Worm (Caenorhabditis elegans): ENCODE data around the gene F54E7.6.

Gene F54E7.6

ce11 chrIII:5656941-5657340, 3.9 kb downstream of the F54E7.6 start, which contains the start of gene sdz-21:
Gene sdz-21, minus strand, starts transcription at chrIII:5657041.
- no peak for TF ChIP-seq nhr-12 (tag; optimal IDR thresholded peaks at IDR 0.05)
- no peak for TF ChIP-seq zip-8 (tag; optimal IDR thresholded peaks at IDR 0.05)
- TF ChIP-seq hlh-1 (tag; optimal IDR thresholded peaks at IDR 0.05) = no peak
- no peak for TF ChIP-seq unc-120 (tag; optimal IDR thresholded peaks at IDR 0.05; ENCODE audit: poor library complexity, severe bottlenecking)
- no peak for TF ChIP-seq elt-3 (tag; optimal IDR thresholded peaks at IDR 0.05)

- no peak for TF ChIP-seq sem-2 (GFP tag; optimal IDR thresholded peaks at IDR 0.05)
- TF ChIP-seq lsy-2 (tag; optimal IDR thresholded peaks at IDR 0.05) = no peak
- no peak for TF ChIP-seq unc-39 (tag; optimal IDR thresholded peaks at IDR 0.05)
- no peak for TF ChIP-seq flh-1 (GFP tag; optimal IDR thresholded peaks at IDR 0.05)
Measured at ce11 chrIII:5653692-5654105, 7.2 kb downstream of the F54E7.6 start.

- TF ChIP-seq unc-120 (tag; optimal IDR thresholded peaks at IDR 0.05; ENCODE audit: poor library complexity, severe bottlenecking) (peak; percentile 2), elt-1 (tag; optimal IDR thresholded peaks at IDR 0.05; ENCODE audit: borderline replicate concordance, insufficient read depth) (no peak)
Measured at ce11 chrIII:5642692-5643091, 18.2 kb downstream of the F54E7.6 start.

- no peak for TF ChIP-seq drap-1 (GFP tag; optimal IDR thresholded peaks at IDR 0.05)
- TF ChIP-seq ces-1 (GFP tag; optimal IDR thresholded peaks at IDR 0.05) = peak; percentile 32
Measured at ce11 chrIII:5639893-5640292, 21.0 kb downstream of the F54E7.6 start.

- TF ChIP-seq flh-1 (GFP tag; optimal IDR thresholded peaks at IDR 0.05) (no peak), nhr-2 (tag; optimal IDR thresholded peaks at IDR 0.05) (no peak), tbx-8 (GFP tag; optimal IDR thresholded peaks at IDR 0.05) (no peak), snpc-4 (tag; optimal IDR thresholded peaks at IDR 0.05) (no peak), elt-1 (tag; optimal IDR thresholded peaks at IDR 0.05; ENCODE audit: borderline replicate concordance, insufficient read depth) (no peak), lsy-2 (tag; optimal IDR thresholded peaks at IDR 0.05) (no peak), nhr-28 (tag; optimal IDR thresholded peaks at IDR 0.05) (no peak), M03D4.4 (tag; optimal IDR thresholded peaks at IDR 0.05) (no peak)
Measured at ce11 chrIII:5635179-5635578, 25.7 kb downstream of the F54E7.6 start, which contains the start of gene ckk-1. Gene ckk-1, plus strand, starts transcription at chrIII:5635479.

ce11 chrIII:5634509-5634908, 26.4 kb downstream of the F54E7.6 start:
- TF ChIP-seq drap-1 (GFP tag; optimal IDR thresholded peaks at IDR 0.05) = no peak
- no peak for TF ChIP-seq nhr-2 (tag; optimal IDR thresholded peaks at IDR 0.05)
- TF ChIP-seq bed-3 (GFP tag; optimal IDR thresholded peaks at IDR 0.05) = no peak
- no peak for TF ChIP-seq ceh-43 (GFP tag; optimal IDR thresholded peaks at IDR 0.05)
- no peak for TF ChIP-seq lin-32 (GFP tag; optimal IDR thresholded peaks at IDR 0.05)
- no peak for TF ChIP-seq elt-1 (tag; optimal IDR thresholded peaks at IDR 0.05; ENCODE audit: borderline replicate concordance, insufficient read depth)

- no peak for TF ChIP-seq zip-8 (tag; optimal IDR thresholded peaks at IDR 0.05)
- peak; percentile 88 for TF ChIP-seq ces-1 (GFP tag; optimal IDR thresholded peaks at IDR 0.05)
- TF ChIP-seq M03D4.4 (tag; optimal IDR thresholded peaks at IDR 0.05) = no peak
Measured at ce11 chrIII:5632426-5632976, 28.4 kb downstream of the F54E7.6 start.

ce11 chrIII:5630350-5630749, 30.5 kb downstream of the F54E7.6 start:
- TF ChIP-seq drap-1 (GFP tag; optimal IDR thresholded peaks at IDR 0.05) = no peak
- no peak for TF ChIP-seq M03D4.4 (tag; optimal IDR thresholded peaks at IDR 0.05)
- TF ChIP-seq mep-1 (tag; optimal IDR thresholded peaks at IDR 0.05) = no peak
- TF ChIP-seq nhr-2 (tag; optimal IDR thresholded peaks at IDR 0.05) = no peak
- no peak for TF ChIP-seq ceh-39 (tag; optimal IDR thresholded peaks at IDR 0.05)
- TF ChIP-seq unc-62 (GFP tag; optimal IDR thresholded peaks at IDR 0.05) = no peak
- TF ChIP-seq nhr-76 (tag; optimal IDR thresholded peaks at IDR 0.05) = no peak
- TF ChIP-seq unc-120 (tag; optimal IDR thresholded peaks at IDR 0.05; ENCODE audit: poor library complexity, severe bottlenecking) = no peak
- TF ChIP-seq hlh-1 (tag; optimal IDR thresholded peaks at IDR 0.05) = no peak
